Worm (Caenorhabditis elegans) whole organism, young adult: ENCODE data around the gene clec-166.

Source experiments
- D2030.7 ChIP-seq: fragments of 200-800 bp; sonication (Bioruptor generic); IDR thresholded peaks from 2 replicates; pipeline ENCODE4 v1.3.6; 2022; ENCODE audit warnings: missing genetic modification reagents, missing genetic modification characterization, missing compliant biosample characterization
- F10E7.11 ChIP-seq: sonication (generic microtip); optimal IDR thresholded peaks from 2 replicates; lab custom pipeline; 2017; ENCODE audit warnings: mild to moderate bottlenecking, missing genetic modification characterization, moderate library complexity, missing compliant biosample characterization
- F23B12.7 ChIP-seq: sonication (generic microtip); optimal IDR thresholded peaks from 2 replicates; lab custom pipeline; 2017; ENCODE audit warnings: missing genetic modification characterization, mild to moderate bottlenecking, missing compliant biosample characterization, antibody characterized with exemption, moderate library complexity; ENCODE audit not compliant: insufficient read depth
- F37B4.10 ChIP-seq: fragments of 200-800 bp; sonication (Bioruptor generic); IDR thresholded peaks from 2 replicates; pipeline ENCODE4 v1.3.6; 2022; ENCODE audit warnings: missing genetic modification characterization, missing compliant biosample characterization
- F52B5.7 ChIP-seq: sonication (generic microtip); optimal IDR thresholded peaks from 2 replicates; lab custom pipeline; 2016; ENCODE audit warnings: mild to moderate bottlenecking, missing genetic modification characterization, missing compliant biosample characterization
- F55B11.4 ChIP-seq: sonication (generic microtip); optimal IDR thresholded peaks from 2 replicates; lab custom pipeline; 2016; ENCODE audit warnings: missing compliant biosample characterization, missing genetic modification characterization, borderline replicate concordance; ENCODE audit not compliant: insufficient read depth
- T26A5.8 ChIP-seq: sonication (generic microtip); optimal IDR thresholded peaks from 2 replicates; lab custom pipeline; 2016; ENCODE audit warnings: missing genetic modification characterization, missing compliant biosample characterization
- Y67H2A.10 ChIP-seq: fragments of 200-800 bp; sonication (Bioruptor generic); conservative IDR thresholded peaks from 2 replicates; pipeline ENCODE4 v1.3.6; 2022; ENCODE audit warnings: missing genetic modification reagents, missing genetic modification characterization, missing compliant biosample characterization
- aptf-2 ChIP-seq: fragments of 200-800 bp; sonication (Bioruptor generic); conservative IDR thresholded peaks from 2 replicates; pipeline ENCODE4 v1.3.6; 2022; ENCODE audit warnings: missing genetic modification reagents, missing genetic modification characterization, missing compliant biosample characterization
- aptf-3 ChIP-seq: fragments of 200-800 bp; sonication (Bioruptor generic); IDR thresholded peaks from 2 replicates; pipeline ENCODE4 v1.3.6; 2022; ENCODE audit warnings: missing genetic modification characterization, missing compliant biosample characterization
- attf-3 ChIP-seq: fragments of 200-800 bp; sonication (Bioruptor generic); conservative IDR thresholded peaks from 2 replicates; pipeline ENCODE4 v1.3.6; 2022; ENCODE audit warnings: missing genetic modification reagents, missing genetic modification characterization, missing compliant biosample characterization
- ceh-40 ChIP-seq: fragments of 200-800 bp; sonication (Bioruptor generic); IDR thresholded peaks from 2 replicates; pipeline ENCODE4 v1.3.6; 2022; ENCODE audit warnings: missing genetic modification characterization, missing compliant biosample characterization
- ceh-91 ChIP-seq: fragments of 200-800 bp; sonication (Bioruptor generic); IDR thresholded peaks from 2 replicates; pipeline ENCODE4 v1.3.6; 2022; ENCODE audit warnings: missing genetic modification reagents, missing genetic modification characterization, missing compliant biosample characterization
- efl-1 ChIP-seq: fragments of 150-350 bp; optimal IDR thresholded peaks from 2 replicates; lab custom pipeline; 2014; ENCODE audit warnings: missing biosample characterization, missing genetic modification reagents, missing genetic modification characterization
- hlh-12 ChIP-seq: sonication (generic microtip); optimal IDR thresholded peaks from 2 replicates; lab custom pipeline; 2016; ENCODE audit warnings: missing genetic modification characterization, missing compliant biosample characterization
- hmg-1.2 ChIP-seq: fragments of 200-800 bp; sonication (Bioruptor generic); IDR thresholded peaks from 2 replicates; pipeline ENCODE4 v1.3.6; 2022; ENCODE audit warnings: missing genetic modification reagents, missing genetic modification characterization, missing compliant biosample characterization
- hmg-20 ChIP-seq: fragments of 200-800 bp; sonication (Bioruptor generic); IDR thresholded peaks from 2 replicates; pipeline ENCODE4 v1.3.6; 2022; ENCODE audit warnings: missing genetic modification reagents, missing genetic modification characterization, missing compliant biosample characterization
- lag-1 ChIP-seq: fragments of 200-800 bp; sonication (Bioruptor generic); IDR thresholded peaks from 2 replicates; pipeline ENCODE4 v1.3.6; 2022; ENCODE audit warnings: missing genetic modification reagents, missing genetic modification characterization, missing compliant biosample characterization
- let-607 ChIP-seq, 2 experiments: fragments of 200-800 bp in 1 of 2; sonication (Bioruptor generic) in 1 of 2; sonication (generic microtip) in 1 of 2; optimal IDR thresholded peaks; 2 replicates each; lab custom pipeline; 2016 to 2018; ENCODE audit warnings: mild to moderate bottlenecking in 2 of 2, missing compliant biosample characterization in 2 of 2, missing genetic modification characterization in 2 of 2, moderate library complexity in 2 of 2, missing genotype in 1 of 2
- lin-40 ChIP-seq: sonication (generic microtip); optimal IDR thresholded peaks from 2 replicates; lab custom pipeline; 2016; ENCODE audit warnings: missing genetic modification characterization, mild to moderate bottlenecking, missing compliant biosample characterization, missing genotype, missing genetic modification reagents
- madf-10 ChIP-seq: sonication (generic microtip); optimal IDR thresholded peaks from 2 replicates; lab custom pipeline; 2016; ENCODE audit warnings: mild to moderate bottlenecking, missing genetic modification characterization, missing compliant biosample characterization
- madf-6 ChIP-seq: fragments of 200-800 bp; sonication (Bioruptor generic); IDR thresholded peaks from 2 replicates; pipeline ENCODE4 v1.3.6; 2022; ENCODE audit warnings: missing genetic modification reagents, missing genetic modification characterization, missing compliant biosample characterization
- mel-28 ChIP-seq: sonication (generic microtip); optimal IDR thresholded peaks from 2 replicates; lab custom pipeline; 2016; ENCODE audit warnings: borderline replicate concordance, mild to moderate bottlenecking, missing genetic modification characterization, missing compliant biosample characterization
- nfya-1 ChIP-seq: sonication (generic microtip); optimal IDR thresholded peaks from 2 replicates; lab custom pipeline; 2017; ENCODE audit warnings: antibody characterized with exemption, missing compliant biosample characterization, missing genetic modification characterization, borderline replicate concordance; ENCODE audit not compliant: insufficient read depth
- nfyb-1 ChIP-seq: fragments of 200-800 bp; sonication (Bioruptor generic); IDR thresholded peaks from 2 replicates; pipeline ENCODE4 v1.3.6; 2022; ENCODE audit warnings: missing genetic modification reagents, missing genetic modification characterization, missing compliant biosample characterization
- nhr-120 ChIP-seq: fragments of 200-800 bp; sonication (Bioruptor generic); IDR thresholded peaks from 2 replicates; pipeline ENCODE4 v1.3.6; 2022; ENCODE audit warnings: missing genetic modification characterization, missing compliant biosample characterization
- nhr-80 ChIP-seq: sonication (generic microtip); optimal IDR thresholded peaks from 2 replicates; lab custom pipeline; 2016; ENCODE audit warnings: missing genetic modification characterization, missing compliant biosample characterization
- rcor-1 ChIP-seq: fragments of 200-800 bp; sonication (Bioruptor generic); IDR thresholded peaks from 2 replicates; pipeline ENCODE4 v1.3.6; 2022; ENCODE audit warnings: missing genetic modification reagents, missing genetic modification characterization, missing compliant biosample characterization
- sptf-2 ChIP-seq: fragments of 200-800 bp; sonication (Bioruptor generic); optimal IDR thresholded peaks from 2 replicates; lab custom pipeline; 2018; ENCODE audit warnings: mild to moderate bottlenecking, missing genetic modification characterization, missing compliant biosample characterization
- tbp1 ChIP-seq: fragments of 200-800 bp; sonication (Bioruptor generic); optimal IDR thresholded peaks from 2 replicates; lab custom pipeline; 2018; ENCODE audit warnings: mild to moderate bottlenecking, missing genetic modification characterization, missing compliant biosample characterization
- tbx-9 ChIP-seq: sonication (generic microtip); optimal IDR thresholded peaks from 2 replicates; lab custom pipeline; 2016; ENCODE audit warnings: borderline replicate concordance, missing genetic modification characterization, inconsistent platforms, missing compliant biosample characterization
- unc-130 ChIP-seq: sonication (generic microtip); optimal IDR thresholded peaks from 2 replicates; lab custom pipeline; 2016; ENCODE audit warnings: missing genetic modification reagents, missing genetic modification characterization, missing compliant biosample characterization
- zim-3 ChIP-seq: sonication (generic microtip); optimal IDR thresholded peaks from 2 replicates; lab custom pipeline; 2017; ENCODE audit warnings: mild to moderate bottlenecking, missing genetic modification characterization, moderate library complexity, missing compliant biosample characterization
- ztf-22 ChIP-seq: fragments of 200-800 bp; sonication (Bioruptor generic); optimal IDR thresholded peaks from 2 replicates; lab custom pipeline; 2018; ENCODE audit warnings: mild to moderate bottlenecking, missing genetic modification characterization, moderate library complexity, missing compliant biosample characterization
- ztf-25 ChIP-seq: fragments of 200-800 bp; sonication (Bioruptor generic); IDR thresholded peaks from 2 replicates; pipeline ENCODE4 v1.3.6; 2022; ENCODE audit warnings: missing genetic modification reagents, missing genetic modification characterization, missing compliant biosample characterization
- ztf-6 ChIP-seq: fragments of 200-800 bp; sonication (Bioruptor generic); IDR thresholded peaks from 2 replicates; pipeline ENCODE4 v1.3.6; 2022; ENCODE audit warnings: missing genetic modification reagents, missing genetic modification characterization, missing compliant biosample characterization

clec-166 gene

DNA sequence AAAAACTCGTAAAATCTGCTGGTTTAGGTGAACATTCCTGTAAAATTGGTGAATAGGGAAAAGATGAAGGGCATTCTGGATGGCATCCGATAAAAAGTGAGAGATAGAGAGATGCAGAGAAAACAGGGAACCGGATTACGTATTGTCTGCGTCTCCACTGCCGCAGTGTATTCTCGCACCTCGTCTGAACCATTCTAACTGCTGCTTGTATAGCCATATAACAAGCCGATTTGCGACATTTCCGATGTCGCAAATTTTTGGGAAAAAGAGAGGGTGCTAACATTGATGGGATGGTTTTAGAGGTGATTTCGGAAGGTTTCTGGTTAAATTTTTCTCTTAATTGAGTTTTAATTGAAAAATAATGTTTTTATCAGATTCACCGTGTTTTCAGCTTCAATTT, 30.0 kb downstream of the clec-166 start, which contains the start of gene W09G12.10:
W09G12.10 (minus strand) TSS at position 121 of the 400 bp plus-strand sequence.
- TF ChIP-seq madf-10 (tag; lab: Kevin White, UChicago) (no peak), hmg-1.2 (GFP tag; lab: Robert Waterston, UW) (peak; percentile 81)

ce11 chrIV:1216290-1216689, 34.9 kb downstream of the clec-166 start, which contains the start of gene W09G12.9:
W09G12.9 (plus strand) TSS chrIV:1216590.
- TF ChIP-seq nfyb-1 (GFP tag; lab: Robert Waterston, UW) (no peak), attf-3 (GFP tag; lab: Robert Waterston, UW) (no peak), F55B11.4 (tag; lab: Kevin White, UChicago) (no peak), nhr-80 (peak; percentile 40), rcor-1 (GFP tag; lab: Robert Waterston, UW) (no peak), zim-3 (tag; lab: Kevin White, UChicago) (no peak)

ce11 chrIV:1215536-1215935, 35.6 kb downstream of the clec-166 start:
- TF ChIP-seq ztf-25, result no peak
- no peak for TF ChIP-seq F52B5.7 (tag; lab: Kevin White, UChicago)
- no peak for TF ChIP-seq D2030.7 (GFP tag; lab: Robert Waterston, UW)
- no peak for TF ChIP-seq madf-6 (GFP tag; lab: Robert Waterston, UW)
- TF ChIP-seq ztf-6 (GFP tag; lab: Robert Waterston, UW), result no peak
- TF ChIP-seq tbp1, result no peak
- no peak for TF ChIP-seq rcor-1 (GFP tag; lab: Robert Waterston, UW)
- TF ChIP-seq F37B4.10 (GFP tag; lab: Robert Waterston, UW), result no peak
- TF ChIP-seq nfyb-1 (GFP tag; lab: Robert Waterston, UW), result no peak
- no peak for TF ChIP-seq sptf-2 (GFP tag; lab: Kevin White, UChicago)
- no peak for TF ChIP-seq lin-40 (tag; lab: Kevin White, UChicago)
- no peak for TF ChIP-seq mel-28 (tag; lab: Kevin White, UChicago)
- no peak for TF ChIP-seq ceh-91 (GFP tag; lab: Robert Waterston, UW)
- TF ChIP-seq aptf-3 (GFP tag; lab: Robert Waterston, UW), result no peak
- TF ChIP-seq ceh-40 (GFP tag; lab: Robert Waterston, UW), result no peak
- no peak for TF ChIP-seq hmg-1.2 (GFP tag; lab: Robert Waterston, UW)
- no peak for TF ChIP-seq let-607 (tag; optimal IDR thresholded peaks at IDR 0.05; lab: Kevin White, UChicago)
- no peak for TF ChIP-seq ztf-22 (GFP tag; lab: Kevin White, UChicago)

DNA sequence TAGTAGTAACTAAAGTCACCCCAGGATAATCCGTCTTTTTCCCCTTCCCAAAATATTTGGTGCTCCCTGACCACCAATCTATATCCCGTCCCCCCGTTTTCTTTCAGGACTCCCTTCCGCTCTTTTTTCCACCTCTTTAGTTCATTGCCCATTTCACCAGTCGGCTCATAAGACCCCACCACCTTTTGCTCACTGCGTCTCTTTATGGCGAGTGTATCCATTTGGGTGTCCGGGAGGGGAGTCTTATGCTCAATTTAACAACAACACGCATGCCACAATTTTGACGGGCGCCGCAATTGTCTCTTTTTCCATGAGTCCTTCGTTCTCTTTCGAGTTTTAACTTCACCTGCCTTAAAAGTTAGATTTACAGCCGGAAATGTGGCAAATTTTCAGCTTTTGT, 38.0 kb downstream of the clec-166 start:
- no peak for TF ChIP-seq lag-1 (GFP tag; lab: Robert Waterston, UW)
- TF ChIP-seq F10E7.11 (tag; lab: Kevin White, UChicago), result no peak
- no peak for TF ChIP-seq efl-1 (GFP tag; lab: Kevin White, UChicago)
- no peak for TF ChIP-seq mel-28 (tag; lab: Kevin White, UChicago)
- no peak for TF ChIP-seq hlh-12 (tag; lab: Kevin White, UChicago)
- no peak for TF ChIP-seq nfya-1 (tag; lab: Kevin White, UChicago)
- no peak for TF ChIP-seq hmg-20 (GFP tag; lab: Robert Waterston, UW)
- TF ChIP-seq nhr-120 (GFP tag; lab: Robert Waterston, UW), result no peak
- no peak for TF ChIP-seq unc-130 (GFP tag; lab: Kevin White, UChicago)
- TF ChIP-seq aptf-2 (GFP tag; lab: Robert Waterston, UW), result no peak
- TF ChIP-seq tbx-9 (tag; lab: Kevin White, UChicago), result no peak
- TF ChIP-seq F23B12.7 (tag; lab: Kevin White, UChicago), result no peak
- no peak for TF ChIP-seq T26A5.8 (tag; lab: Kevin White, UChicago)
- no peak for TF ChIP-seq D2030.7 (GFP tag; lab: Robert Waterston, UW)
- TF ChIP-seq Y67H2A.10 (GFP tag; lab: Robert Waterston, UW), result no peak
